Worm (Caenorhabditis elegans) whole organism, early embryonic: Measurements from ENCODE around the gene C52B9.4.

Experiments
- B0310.2 ChIP-seq: sonication (generic microtip); optimal IDR thresholded peaks from 2 replicates; lab custom pipeline; 2016; ENCODE audit warnings: mild to moderate bottlenecking, missing genetic modification characterization, missing compliant biosample characterization
- F13C5.2 ChIP-seq: sonication (generic microtip); optimal IDR thresholded peaks from 2 replicates; lab custom pipeline; 2017; ENCODE audit warnings: mild to moderate bottlenecking, missing genetic modification characterization, inconsistent platforms, missing compliant biosample characterization
- aly-1 ChIP-seq: sonication (generic microtip); optimal IDR thresholded peaks from 2 replicates; lab custom pipeline; 2016; ENCODE audit warnings: missing genetic modification characterization, missing compliant biosample characterization
- ama-1 ChIP-seq: fragments of 150-350 bp; optimal IDR thresholded peaks from 2 replicates; lab custom pipeline; 2014
- ceh-13 ChIP-seq: fragments of 200-800 bp; sonication (Bioruptor generic); optimal IDR thresholded peaks from 2 replicates; lab custom pipeline; 2018; ENCODE audit warnings: mild to moderate bottlenecking, missing genetic modification characterization, missing compliant biosample characterization
- ceh-36 ChIP-seq: sonication (generic microtip); optimal IDR thresholded peaks from 2 replicates; lab custom pipeline; 2016; ENCODE audit warnings: missing genetic modification characterization, inconsistent platforms, missing compliant biosample characterization
- ets-7 ChIP-seq: sonication (generic microtip); optimal IDR thresholded peaks from 2 replicates; lab custom pipeline; 2016; ENCODE audit warnings: missing genotype, missing genetic modification characterization, missing compliant biosample characterization
- flt-1 ChIP-seq: fragments of 200-800 bp; sonication (Bioruptor generic); IDR thresholded peaks from 2 replicates; pipeline ENCODE4 v1.3.6; 2022; ENCODE audit warnings: missing genetic modification characterization, missing compliant biosample characterization
- hmbx-1 ChIP-seq: sonication (generic microtip); optimal IDR thresholded peaks from 2 replicates; lab custom pipeline; 2016; ENCODE audit warnings: mild to moderate bottlenecking, missing genetic modification characterization, missing compliant biosample characterization
- hmg-4 ChIP-seq: fragments of 200-800 bp; sonication (Bioruptor generic); optimal IDR thresholded peaks from 2 replicates; lab custom pipeline; 2018; ENCODE audit warnings: mild to moderate bottlenecking, missing genetic modification characterization, missing compliant biosample characterization
- hnd-1 ChIP-seq: sonication (generic microtip); optimal IDR thresholded peaks from 2 replicates; lab custom pipeline; 2016; ENCODE audit warnings: missing genetic modification characterization, missing compliant biosample characterization
- pes-1 ChIP-seq: fragments of 200-800 bp; sonication (Bioruptor generic); IDR thresholded peaks from 2 replicates; pipeline ENCODE4 v1.3.6; 2022; ENCODE audit warnings: missing genetic modification reagents, missing genetic modification characterization, missing compliant biosample characterization
- scrt-1 ChIP-seq: fragments of 200-800 bp; sonication (Bioruptor generic); IDR thresholded peaks from 2 replicates; pipeline ENCODE4 v1.3.6; 2022; ENCODE audit warnings: missing genetic modification characterization, missing compliant biosample characterization
- sea-1 ChIP-seq: fragments of 200-800 bp; sonication (Bioruptor generic); conservative IDR thresholded peaks from 2 replicates; pipeline ENCODE4 v1.3.6; 2022; ENCODE audit warnings: missing genetic modification characterization, missing compliant biosample characterization
- tbx-11 ChIP-seq: fragments of 200-800 bp; sonication (Bioruptor generic); IDR thresholded peaks from 2 replicates; pipeline ENCODE4 v1.3.6; 2022; ENCODE audit warnings: missing genetic modification characterization, missing compliant biosample characterization
- tbx-37 ChIP-seq: fragments of 200-800 bp; sonication (Bioruptor generic); conservative IDR thresholded peaks from 2 replicates; pipeline ENCODE4 v1.3.6; 2022; ENCODE audit warnings: missing genetic modification reagents, missing genetic modification characterization, missing compliant biosample characterization
- tra-4 ChIP-seq: sonication (generic microtip); optimal IDR thresholded peaks from 2 replicates; lab custom pipeline; 2017; ENCODE audit warnings: missing genetic modification characterization, missing compliant biosample characterization

Gene C52B9.4

DNA sequence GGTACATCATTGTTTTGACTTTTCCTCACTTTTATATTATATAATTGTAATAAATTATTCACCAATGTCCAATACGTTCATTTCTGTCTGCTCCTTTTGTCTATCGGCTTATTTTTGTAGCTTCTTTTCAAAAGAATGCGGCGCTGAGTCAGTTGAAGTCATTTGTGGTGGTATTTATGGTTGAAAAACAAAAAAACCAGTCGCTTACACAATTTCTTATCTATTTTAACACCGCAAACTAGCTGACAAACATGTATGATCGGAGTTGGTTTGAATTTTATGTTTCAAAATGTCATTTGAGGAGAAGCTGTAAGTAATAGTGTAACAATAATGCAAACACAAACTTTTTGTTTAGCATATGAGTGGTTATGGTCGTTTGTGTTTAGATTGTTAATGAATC, 23.5 kb downstream of the C52B9.4 start, which contains the start of gene ets-10:
Gene ets-10 (plus strand): TSS at position 201 of the 400 bp plus-strand sequence.
- no peak for TF ChIP-seq pes-1
- TF ChIP-seq F13C5.2 (tag; lab: Kevin White, UChicago), result no peak
- no peak for TF ChIP-seq aly-1 (tag; lab: Kevin White, UChicago)
- no peak for TF ChIP-seq sea-1 (GFP tag; lab: Robert Waterston, UW)
- TF ChIP-seq tbx-37 (GFP tag; lab: Robert Waterston, UW), result no peak
- TF ChIP-seq hnd-1 (tag; lab: Kevin White, UChicago), result no peak
- no peak for TF ChIP-seq tbx-11 (GFP tag; lab: Robert Waterston, UW)
- TF ChIP-seq scrt-1, result no peak

DNA sequence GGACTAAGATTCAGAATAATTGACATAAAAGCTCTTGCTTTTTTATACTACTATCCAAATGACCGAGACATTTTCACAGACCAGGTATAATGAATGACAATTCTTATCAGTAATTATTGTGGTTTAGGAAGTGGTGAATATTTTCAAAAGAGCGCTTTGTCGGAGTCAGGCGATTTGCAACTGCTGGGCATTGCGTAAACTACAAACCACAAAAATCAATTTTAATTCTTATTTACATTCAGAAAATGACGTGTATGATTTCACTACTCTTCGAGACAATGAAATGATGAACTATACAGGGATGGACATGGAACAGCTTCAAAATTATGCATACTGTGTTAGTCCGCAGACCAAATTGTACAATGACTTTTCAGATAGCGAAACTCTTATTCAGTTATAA, 24.0 kb downstream of the C52B9.4 start:
- TF ChIP-seq hmbx-1 (tag; lab: Kevin White, UChicago) (no peak), tbx-11 (GFP tag; lab: Robert Waterston, UW) (no peak), B0310.2 (tag; lab: Kevin White, UChicago) (no peak), F13C5.2 (tag; lab: Kevin White, UChicago) (no peak), pes-1 (no peak), ama-1 (lab: Kevin White, UChicago) (no peak)

DNA sequence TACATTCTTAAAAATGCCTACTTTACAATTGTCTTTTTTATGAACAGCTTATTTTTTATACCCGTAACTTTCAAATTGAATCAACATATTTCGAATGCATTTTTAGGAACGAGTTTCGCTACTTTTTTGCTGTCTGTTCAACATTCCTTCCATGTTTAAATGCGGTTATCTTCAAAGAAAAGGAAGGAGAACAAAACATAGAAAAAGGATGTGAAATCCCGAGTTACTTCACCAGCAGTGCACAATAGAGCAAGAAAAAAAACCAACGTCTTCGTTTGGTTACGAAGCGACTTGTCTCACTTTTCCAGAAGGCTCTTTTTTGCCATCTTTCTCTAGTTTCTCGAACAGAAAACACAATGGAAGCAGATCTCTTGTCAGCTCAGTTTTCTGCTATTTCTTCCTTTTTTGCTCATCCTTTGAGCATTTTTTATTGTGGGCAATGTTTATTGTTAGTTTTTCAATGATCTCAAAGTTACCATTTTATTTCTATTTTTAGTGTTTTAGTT, 25.3 kb downstream of the C52B9.4 start, which contains the start of gene cka-2:
Gene cka-2 (plus strand): TSS at position 456 of the 506 bp plus-strand sequence.
- TF ChIP-seq hmg-4 (GFP tag; lab: Kevin White, UChicago), result no peak
- no peak for TF ChIP-seq pes-1
- TF ChIP-seq scrt-1, result no peak
- TF ChIP-seq tbx-37 (GFP tag; lab: Robert Waterston, UW), result no peak
- TF ChIP-seq aly-1 (tag; lab: Kevin White, UChicago), result no peak
- no peak for TF ChIP-seq tbx-11 (GFP tag; lab: Robert Waterston, UW)

DNA sequence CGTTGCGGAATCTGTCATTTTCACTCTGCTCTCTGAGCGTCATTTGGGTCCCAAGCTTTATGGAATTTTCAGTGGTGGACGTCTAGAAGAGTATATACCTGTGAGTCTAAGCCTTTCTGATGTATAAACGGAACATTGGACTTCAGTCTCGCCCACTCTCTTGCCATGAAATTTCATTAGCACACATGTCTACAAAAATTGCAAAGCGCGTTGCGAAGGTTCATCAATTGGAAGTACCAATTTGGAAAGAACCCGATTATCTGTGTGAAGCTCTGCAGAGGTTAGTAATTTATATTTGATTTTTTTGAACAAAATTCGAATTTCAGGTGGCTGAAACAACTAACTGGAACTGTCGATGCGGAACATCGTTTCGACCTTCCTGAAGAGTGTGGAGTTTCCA, 29.4 kb downstream of the C52B9.4 start:
- no peak for TF ChIP-seq ceh-13 (GFP tag; lab: Kevin White, UChicago)
- no peak for TF ChIP-seq scrt-1
- TF ChIP-seq B0310.2 (tag; lab: Kevin White, UChicago), result no peak
- no peak for TF ChIP-seq flt-1 (GFP tag; lab: Robert Waterston, UW)
- no peak for TF ChIP-seq hmbx-1 (tag; lab: Kevin White, UChicago)
- TF ChIP-seq ceh-36 (tag; lab: Kevin White, UChicago), result no peak
- TF ChIP-seq ets-7 (tag; lab: Kevin White, UChicago), result no peak
- TF ChIP-seq sea-1 (GFP tag; lab: Robert Waterston, UW), result no peak
- no peak for TF ChIP-seq aly-1 (tag; lab: Kevin White, UChicago)
- TF ChIP-seq pes-1, result no peak
- TF ChIP-seq hmg-4 (GFP tag; lab: Kevin White, UChicago), result no peak
- no peak for TF ChIP-seq tbx-11 (GFP tag; lab: Robert Waterston, UW)
- TF ChIP-seq tra-4 (tag; lab: Kevin White, UChicago), result no peak
- TF ChIP-seq ama-1 (lab: Kevin White, UChicago), result no peak

DNA sequence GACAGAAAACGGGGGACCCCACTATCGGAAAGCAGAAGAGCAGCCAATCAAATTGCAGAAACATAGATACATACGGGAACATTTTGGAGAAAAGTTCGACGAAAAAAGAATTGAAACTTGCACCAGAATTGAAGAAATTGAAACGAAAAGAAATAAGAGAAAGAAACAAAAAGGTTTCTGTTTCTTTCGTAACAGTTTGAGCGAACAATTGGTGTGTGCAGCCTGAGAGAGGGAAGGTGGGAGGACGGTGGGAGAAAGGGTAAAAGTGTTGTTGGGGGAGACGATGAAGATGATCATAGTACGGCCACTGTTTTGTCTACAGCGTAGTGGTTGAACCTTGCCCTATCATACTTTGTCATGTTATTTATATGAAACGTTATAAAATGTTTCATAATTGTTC, 34.5 kb downstream of the C52B9.4 start:
- no peak for TF ChIP-seq flt-1 (GFP tag; lab: Robert Waterston, UW)
- no peak for TF ChIP-seq aly-1 (tag; lab: Kevin White, UChicago)
- no peak for TF ChIP-seq tbx-37 (GFP tag; lab: Robert Waterston, UW)
- no peak for TF ChIP-seq F13C5.2 (tag; lab: Kevin White, UChicago)
- no peak for TF ChIP-seq ceh-13 (GFP tag; lab: Kevin White, UChicago)
- no peak for TF ChIP-seq ceh-36 (tag; lab: Kevin White, UChicago)
- no peak for TF ChIP-seq sea-1 (GFP tag; lab: Robert Waterston, UW)
- TF ChIP-seq hmbx-1 (tag; lab: Kevin White, UChicago), result no peak
- TF ChIP-seq hnd-1 (tag; lab: Kevin White, UChicago), result no peak
- TF ChIP-seq scrt-1, result no peak
- TF ChIP-seq tbx-11 (GFP tag; lab: Robert Waterston, UW), result no peak
- no peak for TF ChIP-seq hmg-4 (GFP tag; lab: Kevin White, UChicago)
- TF ChIP-seq tra-4 (tag; lab: Kevin White, UChicago), result no peak
- TF ChIP-seq ets-7 (tag; lab: Kevin White, UChicago), result no peak
- no peak for TF ChIP-seq B0310.2 (tag; lab: Kevin White, UChicago)

DNA sequence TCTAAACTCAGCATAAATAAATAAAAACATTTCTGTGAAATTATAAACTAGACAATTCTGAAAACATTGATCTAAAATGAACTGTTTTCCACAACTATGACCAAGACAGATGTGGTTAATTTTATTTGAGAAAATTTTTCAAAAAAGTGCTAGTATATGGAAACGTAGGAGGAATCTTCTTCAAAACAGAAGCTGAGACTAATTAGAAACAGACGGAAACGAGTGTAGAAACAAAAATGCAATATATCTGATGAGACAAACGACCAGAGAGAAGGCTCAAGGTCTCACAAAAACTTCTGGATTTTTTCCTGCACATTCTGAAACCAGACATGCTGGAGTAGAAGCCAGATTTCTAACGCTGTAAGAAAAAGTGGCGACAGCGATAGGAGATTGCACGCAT, 35.5 kb downstream of the C52B9.4 start:
- TF ChIP-seq scrt-1 (no peak), ceh-36 (tag; lab: Kevin White, UChicago) (no peak), hnd-1 (tag; lab: Kevin White, UChicago) (no peak), tbx-11 (GFP tag; lab: Robert Waterston, UW) (no peak), hmbx-1 (tag; lab: Kevin White, UChicago) (no peak), F13C5.2 (tag; lab: Kevin White, UChicago) (no peak), ceh-13 (GFP tag; lab: Kevin White, UChicago) (no peak), aly-1 (tag; lab: Kevin White, UChicago) (no peak), sea-1 (GFP tag; lab: Robert Waterston, UW) (no peak), B0310.2 (tag; lab: Kevin White, UChicago) (no peak), hmg-4 (GFP tag; lab: Kevin White, UChicago) (no peak), pes-1 (no peak), flt-1 (GFP tag; lab: Robert Waterston, UW) (no peak), tra-4 (tag; lab: Kevin White, UChicago) (no peak), ama-1 (lab: Kevin White, UChicago) (no peak), tbx-37 (GFP tag; lab: Robert Waterston, UW) (no peak), ets-7 (tag; lab: Kevin White, UChicago) (no peak)

DNA sequence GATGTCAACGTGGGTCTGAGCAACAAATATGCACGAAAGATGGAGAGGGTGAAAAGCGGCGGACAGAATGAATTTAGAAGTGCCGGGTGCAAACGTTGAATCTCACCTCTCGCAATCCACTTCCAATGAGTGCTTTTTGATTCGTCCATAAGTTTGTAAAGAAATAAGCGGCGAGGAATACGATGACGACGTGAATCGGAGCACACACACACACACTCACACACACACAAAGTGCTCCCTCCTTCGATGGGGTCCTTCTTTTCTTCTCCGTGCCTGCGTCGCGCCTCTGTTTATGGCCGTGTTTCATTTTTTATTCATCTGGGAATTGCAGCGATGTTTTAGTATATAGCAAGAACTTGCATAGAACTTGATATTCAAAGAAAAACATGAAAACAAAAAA, 37.0 kb downstream of the C52B9.4 start, which contains the start of gene paf-2:
Gene paf-2 (minus strand): TSS at position 290 of the 400 bp plus-strand sequence.
- TF ChIP-seq sea-1 (GFP tag; lab: Robert Waterston, UW) (no peak), hmbx-1 (tag; lab: Kevin White, UChicago) (no peak), aly-1 (tag; lab: Kevin White, UChicago) (no peak), F13C5.2 (tag; lab: Kevin White, UChicago) (no peak), ama-1 (lab: Kevin White, UChicago) (no peak), ceh-36 (tag; lab: Kevin White, UChicago) (no peak), B0310.2 (tag; lab: Kevin White, UChicago) (no peak), tra-4 (tag; lab: Kevin White, UChicago) (no peak), tbx-11 (GFP tag; lab: Robert Waterston, UW) (no peak), ceh-13 (GFP tag; lab: Kevin White, UChicago) (no peak), scrt-1 (no peak), flt-1 (GFP tag; lab: Robert Waterston, UW) (no peak), hnd-1 (tag; lab: Kevin White, UChicago) (no peak), pes-1 (no peak), tbx-37 (GFP tag; lab: Robert Waterston, UW) (no peak), hmg-4 (GFP tag; lab: Kevin White, UChicago) (no peak), ets-7 (tag; lab: Kevin White, UChicago) (no peak)
